Fruit fly (Drosophila melanogaster): Measurements from ENCODE around the gene C1GalTA.
A peak's percentile ranks its signal among the peaks of the same experiment; 100 is the strongest.

C1GalTA gene

DNA sequence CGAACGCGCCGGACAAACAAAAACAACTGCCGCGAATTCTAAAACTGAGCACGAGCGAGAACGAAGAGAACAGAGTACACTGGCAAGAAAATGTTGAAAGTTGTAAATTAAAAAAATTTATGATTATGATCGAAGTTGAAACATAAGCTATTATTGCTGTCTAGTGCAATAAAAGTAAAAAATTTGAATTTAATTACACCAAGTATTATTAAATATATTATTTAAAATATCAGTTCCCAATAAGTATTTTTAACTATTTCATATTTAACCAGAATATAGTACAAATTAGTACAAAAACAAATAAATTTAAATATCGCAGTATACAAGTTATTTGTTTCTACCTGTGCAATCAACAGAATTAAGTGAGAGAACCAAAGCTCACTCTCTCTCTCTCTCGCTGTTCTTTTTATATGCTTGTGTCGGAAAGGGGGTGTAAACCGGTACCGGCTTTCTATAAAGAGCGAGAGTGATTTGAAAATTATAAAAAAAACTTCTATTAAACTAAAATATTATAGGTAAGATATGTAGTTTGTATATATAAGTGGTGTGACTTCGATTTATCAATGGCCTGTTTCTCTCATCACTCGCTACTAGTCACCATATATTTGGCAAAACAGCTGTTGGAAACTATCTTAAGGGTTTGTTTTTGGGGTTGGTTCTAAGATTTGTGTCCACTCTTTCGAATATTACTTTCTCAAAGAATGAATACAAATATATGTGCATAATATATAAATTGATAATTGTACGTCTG lies at the start of gene C1GalTA:
Gene C1GalTA, minus strand, starts transcription at position 33 of the 751 bp plus-strand sequence.
- TF ChIP-seq Antp (GFP tag; optimal IDR thresholded peaks at IDR 0.05) (peak; percentile 53), nom (GFP tag; optimal IDR thresholded peaks at IDR 0.05) (peak; percentile 97), CkIIα-i1 (GFP tag; IDR thresholded peaks at IDR 0.05) (no peak), Sox100B (GFP tag; optimal IDR thresholded peaks at IDR 0.05) (peak; percentile 99), PHDP (tag; optimal IDR thresholded peaks at IDR 0.05) (peak; percentile 99), CG17612 (GFP tag; IDR thresholded peaks at IDR 0.05) (peak; percentile 87), CG14965 (GFP tag; optimal IDR thresholded peaks at IDR 0.05; ENCODE audit: borderline replicate concordance) (no peak), CG6175 (GFP tag; IDR thresholded peaks at IDR 0.05) (peak; percentile 80), CG7987 (GFP tag; optimal IDR thresholded peaks at IDR 0.05) (peak; percentile 83), Lpt (GFP tag; optimal IDR thresholded peaks at IDR 0.05) (no peak), Xbp1 (GFP tag; optimal IDR thresholded peaks at IDR 0.05) (peak; percentile 89), fd3F (GFP tag; optimal IDR thresholded peaks at IDR 0.05) (peak; percentile 97), dmrt11E (tag; optimal IDR thresholded peaks at IDR 0.05) (peak; percentile 98), CG4424 (GFP tag; optimal IDR thresholded peaks at IDR 0.05) (peak; percentile 96), Elba2 (GFP tag; optimal IDR thresholded peaks at IDR 0.05) (peak; percentile 52), ara (GFP tag; IDR thresholded peaks at IDR 0.05) (peak; percentile 92), ssp (GFP tag; IDR thresholded peaks at IDR 0.05) (peak; percentile 91), gsb (GFP tag; IDR thresholded peaks at IDR 0.05) (peak; percentile 93), Bteb2 (GFP tag; optimal IDR thresholded peaks at IDR 0.05) (peak; percentile 78), z (GFP tag; IDR thresholded peaks at IDR 0.05) (no peak), Fer2 (tag; optimal IDR thresholded peaks at IDR 0.05) (peak; percentile 95), odd (GFP tag; optimal IDR thresholded peaks at IDR 0.05) (peak; percentile 97), dati (GFP tag; IDR thresholded peaks at IDR 0.05) (peak; percentile 64; the same call in 1 of the 2 replicates), CG10654 (GFP tag; optimal IDR thresholded peaks at IDR 0.05) (peak; percentile 94), CG6683 (GFP tag; optimal IDR thresholded peaks at IDR 0.05) (peak; percentile 98), D (optimal IDR thresholded peaks at IDR 0.05) (no peak), D (GFP tag; optimal IDR thresholded peaks at IDR 0.05) (peak; percentile 97), CG15269 (tag; optimal IDR thresholded peaks at IDR 0.05) (peak; percentile 99), tap (tag; optimal IDR thresholded peaks at IDR 0.05) (peak; percentile 98), ewg (GFP tag; optimal IDR thresholded peaks at IDR 0.05) (peak; percentile 92), chm (GFP tag; IDR thresholded peaks at IDR 0.05) (peak; percentile 92), CG1529 (GFP tag; optimal IDR thresholded peaks at IDR 0.05) (peak; percentile 95), bsh (GFP tag; optimal IDR thresholded peaks at IDR 0.05) (peak; percentile 93 to 99), kni (GFP tag; optimal IDR thresholded peaks at IDR 0.05) (peak; percentile 61), ap (GFP tag; IDR thresholded peaks at IDR 0.05) (peak; percentile 90), Xrp1 (GFP tag; IDR thresholded peaks at IDR 0.05) (peak; percentile 99), psq (GFP tag; optimal IDR thresholded peaks at IDR 0.05) (peak; percentile 80), CG7928 (GFP tag; optimal IDR thresholded peaks at IDR 0.05) (peak; percentile 75), CG4854 (GFP tag; optimal IDR thresholded peaks at IDR 0.05) (peak; percentile 49), HLH4C (GFP tag; IDR thresholded peaks at IDR 0.05; ENCODE audit: partially characterized antibody) (no peak), yki (optimal IDR thresholded peaks at IDR 0.05) (no peak), CG12744 (GFP tag; optimal IDR thresholded peaks at IDR 0.05) (no peak), CG2129 (GFP tag; IDR thresholded peaks at IDR 0.05; ENCODE audit: partially characterized antibody) (no peak), Atf3 (GFP tag; optimal IDR thresholded peaks at IDR 0.05) (no peak), cad (GFP tag; optimal IDR thresholded peaks at IDR 0.05) (no peak), CG2116 (GFP tag; optimal IDR thresholded peaks at IDR 0.05) (peak; percentile 84), CG13296 (GFP tag; optimal IDR thresholded peaks at IDR 0.05) (peak; percentile 99), Trl (optimal IDR thresholded peaks at IDR 0.05) (peak; percentile 79 to 92), Trl (GFP tag; optimal IDR thresholded peaks at IDR 0.05) (peak; percentile 67), CG15073 (GFP tag; optimal IDR thresholded peaks at IDR 0.05) (peak; percentile 35), br (optimal IDR thresholded peaks at IDR 0.05) (no peak)

Measured in whole organism, embryonic.